Worm (Caenorhabditis elegans): ENCODE results near the gene Y69A2AR.32.

DNA sequence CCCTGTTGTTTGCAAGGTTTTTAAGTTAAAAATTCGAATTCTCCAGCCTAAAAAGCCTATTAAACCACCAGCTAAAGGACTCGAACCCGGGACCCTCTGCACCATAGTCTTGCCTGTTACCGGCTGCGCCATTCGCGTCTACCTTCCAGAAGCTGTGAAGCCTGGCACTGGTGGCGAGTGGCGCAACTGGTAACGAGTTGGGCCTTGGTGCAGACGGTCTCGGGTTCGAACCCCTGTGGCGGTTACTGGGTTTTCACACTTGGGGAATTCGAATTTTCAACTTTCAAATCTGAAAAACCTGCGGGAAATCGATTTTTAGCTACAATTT, 7.4 kb upstream of the Y69A2AR.32 start:
- no peak for TF ChIP-seq ceh-45 (GFP tag; IDR thresholded peaks at IDR 0.05)
- no peak for TF ChIP-seq K09A11.1 (tag; optimal IDR thresholded peaks at IDR 0.05; ENCODE audit: insufficient read depth)
- TF ChIP-seq ceh-9 (tag; optimal IDR thresholded peaks at IDR 0.05), result no peak
- TF ChIP-seq lin-11 (tag; optimal IDR thresholded peaks at IDR 0.05), result no peak
- no peak for TF ChIP-seq ttx-3 (tag; optimal IDR thresholded peaks at IDR 0.05)
- TF ChIP-seq pag-3 (tag; optimal IDR thresholded peaks at IDR 0.05; ENCODE audit: borderline replicate concordance), result no peak
- TF ChIP-seq unc-55 (GFP tag; optimal IDR thresholded peaks at IDR 0.05), result no peak

All from whole organism, late embryonic.